Fruit fly (Drosophila melanogaster) whole organism, embryonic: ENCODE results near the gene Eig71Ea.

Experiments used
- Abd-B ChIP-seq: fragments of 200-800 bp; sonication (Bioruptor generic); optimal IDR thresholded peaks from 2 replicates; lab custom pipeline; 2018; ENCODE audit warnings: missing biosample characterization, mild to moderate bottlenecking, missing genetic modification characterization, moderate library complexity
- BEAF-32 ChIP-seq: fragments of 200-800 bp; sonication (Bioruptor generic); optimal IDR thresholded peaks from 3 replicates; lab custom pipeline; 2017; ENCODE audit warnings: missing biosample characterization, missing genetic modification characterization, mild to moderate bottlenecking, moderate library complexity, missing genetic modification reagents
- CG10267 ChIP-seq: fragments of 200-800 bp; sonication (Bioruptor generic); optimal IDR thresholded peaks from 2 replicates; lab custom pipeline; 2018; ENCODE audit warnings: missing biosample characterization, mild to moderate bottlenecking, missing genetic modification characterization, moderate library complexity
- CG14860 ChIP-seq: fragments of 200-800 bp; sonication (Bioruptor generic); IDR thresholded peaks from 3 replicates; pipeline ENCODE4 v1.3.6; 2022; ENCODE audit warnings: missing biosample characterization, missing genetic modification characterization; ENCODE audit not compliant: partially characterized antibody
- CG1603 ChIP-seq: fragments of 200-800 bp; sonication (Bioruptor generic); optimal IDR thresholded peaks from 2 replicates; lab custom pipeline; 2019; ENCODE audit warnings: missing biosample characterization, mild to moderate bottlenecking, missing genetic modification characterization, moderate library complexity
- CG16813 ChIP-seq: fragments of 200-800 bp; sonication (Bioruptor generic); IDR thresholded peaks from 3 replicates; pipeline ENCODE4 v1.3.6; 2022; ENCODE audit warnings: missing biosample characterization, missing genetic modification characterization; ENCODE audit not compliant: partially characterized antibody
- CG17829 ChIP-seq: fragments of 200-800 bp; optimal IDR thresholded peaks from 2 replicates; lab custom pipeline; 2019; ENCODE audit warnings: missing biosample characterization, mild to moderate bottlenecking, missing genetic modification characterization, moderate library complexity
- CG2202 ChIP-seq: fragments of 200-800 bp; sonication (Bioruptor generic); optimal IDR thresholded peaks from 2 replicates; lab custom pipeline; 2018; ENCODE audit warnings: missing biosample characterization, mild to moderate bottlenecking, missing genetic modification characterization
- CG2712 ChIP-seq: fragments of 200-800 bp; optimal IDR thresholded peaks from 3 replicates; lab custom pipeline; 2019; ENCODE audit warnings: missing biosample characterization, mild to moderate bottlenecking, missing genetic modification characterization, moderate library complexity
- CG32532 ChIP-seq: fragments of 200-800 bp; sonication (Bioruptor generic); IDR thresholded peaks from 2 replicates; pipeline ENCODE4 v1.3.6; 2022; ENCODE audit warnings: missing biosample characterization, missing genetic modification characterization
- CG34224 ChIP-seq: fragments of 200-800 bp; sonication (Bioruptor generic); IDR thresholded peaks from 3 replicates; pipeline ENCODE4 v1.3.6; 2022; ENCODE audit warnings: missing biosample characterization, missing genetic modification characterization; ENCODE audit not compliant: partially characterized antibody
- CG3838 ChIP-seq: fragments of 200-800 bp; sonication (Bioruptor generic); optimal IDR thresholded peaks from 3 replicates; lab custom pipeline; 2016; ENCODE audit warnings: missing biosample characterization, missing genetic modification characterization
- CG42726 ChIP-seq: fragments of 200-800 bp; sonication (Bioruptor generic); IDR thresholded peaks from 2 replicates; pipeline ENCODE4 v1.3.6; 2022; ENCODE audit warnings: missing biosample characterization, missing genetic modification characterization; ENCODE audit not compliant: partially characterized antibody
- CG4282 ChIP-seq: fragments of 200-800 bp; sonication (Bioruptor generic); optimal IDR thresholded peaks from 2 replicates; lab custom pipeline; 2016; ENCODE audit warnings: missing biosample characterization, missing genetic modification characterization
- CG4617 ChIP-seq: fragments of 200-800 bp; sonication (Bioruptor generic); optimal IDR thresholded peaks from 3 replicates; lab custom pipeline; 2016; ENCODE audit warnings: missing biosample characterization, missing genetic modification characterization, borderline replicate concordance
- CG7372 ChIP-seq: fragments of 200-800 bp; sonication (Bioruptor generic); IDR thresholded peaks from 2 replicates; pipeline ENCODE4 v1.3.6; 2022; ENCODE audit warnings: missing biosample characterization, missing genetic modification characterization
- CG7963 ChIP-seq: fragments of 200-800 bp; sonication (Bioruptor generic); IDR thresholded peaks from 3 replicates; pipeline ENCODE4 v1.3.6; 2022; ENCODE audit warnings: missing biosample characterization, missing genetic modification characterization; ENCODE audit not compliant: partially characterized antibody
- CG9727 ChIP-seq: fragments of 200-800 bp; sonication (Bioruptor generic); optimal IDR thresholded peaks from 3 replicates; lab custom pipeline; 2017; ENCODE audit warnings: missing biosample characterization, mild to moderate bottlenecking, missing genetic modification characterization
- CG9797 ChIP-seq: fragments of 200-800 bp; sonication (Bioruptor generic); optimal IDR thresholded peaks from 3 replicates; lab custom pipeline; 2018; ENCODE audit warnings: missing biosample characterization, mild to moderate bottlenecking, missing genetic modification characterization
- Dip2 ChIP-seq: fragments of 200-800 bp; sonication (Bioruptor generic); IDR thresholded peaks from 2 replicates; pipeline ENCODE4 v1.3.6; 2022; ENCODE audit warnings: missing biosample characterization, missing genetic modification characterization
- Doc3 ChIP-seq: fragments of 200-800 bp; sonication (Bioruptor generic); IDR thresholded peaks from 3 replicates; pipeline ENCODE4 v1.3.6; 2022; ENCODE audit warnings: missing biosample characterization, missing genetic modification characterization; ENCODE audit not compliant: partially characterized antibody
- E2f2 ChIP-seq: fragments of 200-800 bp; sonication (Bioruptor generic); IDR thresholded peaks from 2 replicates; pipeline ENCODE4 v1.3.6; 2022; ENCODE audit warnings: missing biosample characterization, missing genetic modification characterization
- Elba2 ChIP-seq: fragments of 200-800 bp; sonication (Bioruptor generic); optimal IDR thresholded peaks from 3 replicates; lab custom pipeline; 2016; ENCODE audit warnings: missing biosample characterization, missing genetic modification characterization
- Fer1 ChIP-seq: fragments of 200-800 bp; sonication (Bioruptor generic); optimal IDR thresholded peaks from 2 replicates; lab custom pipeline; 2017; ENCODE audit warnings: missing biosample characterization, mild to moderate bottlenecking, missing genetic modification characterization
- H15 ChIP-seq: fragments of 200-800 bp; sonication (Bioruptor generic); IDR thresholded peaks from 3 replicates; pipeline ENCODE4 v1.3.6; 2022; ENCODE audit warnings: missing biosample characterization, missing genetic modification characterization
- Hsf ChIP-seq: fragments of 200-800 bp; sonication (Bioruptor generic); optimal IDR thresholded peaks from 3 replicates; lab custom pipeline; 2016; ENCODE audit warnings: missing biosample characterization, missing genetic modification characterization
- MESR4 ChIP-seq: fragments of 200-800 bp; sonication (Bioruptor generic); optimal IDR thresholded peaks from 2 replicates; lab custom pipeline; 2018; ENCODE audit warnings: missing biosample characterization, mild to moderate bottlenecking, missing genetic modification characterization, moderate library complexity
- Opbp ChIP-seq: fragments of 200-800 bp; sonication (Bioruptor generic); IDR thresholded peaks from 3 replicates; pipeline ENCODE4 v1.3.6; 2022; ENCODE audit warnings: missing biosample characterization, missing genetic modification characterization; ENCODE audit not compliant: partially characterized antibody
- Ssrp ChIP-seq: fragments of 200-800 bp; sonication (Bioruptor generic); optimal IDR thresholded peaks from 2 replicates; lab custom pipeline; 2018; ENCODE audit warnings: missing biosample characterization, mild to moderate bottlenecking, missing genetic modification characterization, moderate library complexity
- ato ChIP-seq: fragments of 200-800 bp; sonication (Bioruptor generic); IDR thresholded peaks from 2 replicates; pipeline ENCODE4 v1.3.6; 2022; ENCODE audit warnings: missing biosample characterization, missing genetic modification characterization; ENCODE audit not compliant: partially characterized antibody
- chinmo ChIP-seq: fragments of 200-800 bp; sonication (Bioruptor generic); IDR thresholded peaks from 4 replicates; pipeline ENCODE4 v1.3.6; 2022; ENCODE audit warnings: missing biosample characterization, missing genetic modification characterization; ENCODE audit not compliant: partially characterized antibody
- dysf ChIP-seq: fragments of 200-800 bp; sonication (Bioruptor generic); IDR thresholded peaks from 3 replicates; pipeline ENCODE4 v1.3.6; 2022; ENCODE audit warnings: missing biosample characterization, missing genetic modification characterization
- exex ChIP-seq: fragments of 200-800 bp; sonication (Bioruptor generic); optimal IDR thresholded peaks from 4 replicates; lab custom pipeline; 2018; ENCODE audit warnings: missing biosample characterization, mild to moderate bottlenecking, missing genetic modification characterization, moderate library complexity
- hbn ChIP-seq: fragments of 200-800 bp; sonication (Bioruptor generic); IDR thresholded peaks from 2 replicates; pipeline ENCODE4 v1.3.6; 2022; ENCODE audit warnings: missing biosample characterization, missing genetic modification characterization; ENCODE audit not compliant: partially characterized antibody
- kni ChIP-seq: fragments of 200-800 bp; sonication (Bioruptor generic); optimal IDR thresholded peaks from 3 replicates; lab custom pipeline; 2017; ENCODE audit warnings: mild to moderate bottlenecking, missing biosample characterization, missing genetic modification reagents, missing genetic modification characterization
- knrl ChIP-seq: fragments of 200-800 bp; sonication (Bioruptor generic); IDR thresholded peaks from 3 replicates; pipeline ENCODE4 v1.3.6; 2022; ENCODE audit warnings: missing biosample characterization, missing genetic modification characterization; ENCODE audit not compliant: partially characterized antibody
- mld ChIP-seq: fragments of 200-800 bp; sonication (Bioruptor generic); IDR thresholded peaks from 3 replicates; pipeline ENCODE4 v1.3.6; 2022; ENCODE audit warnings: missing biosample characterization, missing genetic modification characterization; ENCODE audit not compliant: partially characterized antibody
- onecut ChIP-seq: fragments of 200-800 bp; sonication (Bioruptor generic); IDR thresholded peaks from 2 replicates; pipeline ENCODE4 v1.3.6; 2022; ENCODE audit warnings: missing biosample characterization, missing genetic modification characterization
- phol ChIP-seq: fragments of 200-800 bp; sonication (Bioruptor generic); optimal IDR thresholded peaks from 3 replicates; lab custom pipeline; 2018; ENCODE audit warnings: missing biosample characterization, mild to moderate bottlenecking, missing genetic modification characterization, moderate library complexity
- pzg ChIP-seq: fragments of 200-800 bp; sonication (Bioruptor generic); optimal IDR thresholded peaks from 3 replicates; lab custom pipeline; 2018; ENCODE audit warnings: missing biosample characterization, mild to moderate bottlenecking, missing genetic modification characterization, moderate library complexity
- schlank ChIP-seq: fragments of 200-800 bp; sonication (Bioruptor generic); optimal IDR thresholded peaks from 2 replicates; lab custom pipeline; 2018; ENCODE audit warnings: missing biosample characterization, mild to moderate bottlenecking, missing genetic modification characterization
- sens ChIP-seq: fragments of 200-800 bp; sonication (Bioruptor generic); peaks from one replicate; lab custom pipeline; 2016; ENCODE audit warnings: missing biosample characterization, missing genetic modification characterization
- sna ChIP-seq: fragments of 200-800 bp; sonication (Bioruptor generic); IDR thresholded peaks from 2 replicates; pipeline ENCODE4 v1.3.6; 2022; ENCODE audit warnings: missing biosample characterization, missing genetic modification characterization; ENCODE audit not compliant: partially characterized antibody
- tna ChIP-seq: fragments of 200-800 bp; sonication (Bioruptor generic); IDR thresholded peaks from 2 replicates; pipeline ENCODE4 v1.3.6; 2022; ENCODE audit warnings: missing biosample characterization, missing genetic modification characterization; ENCODE audit not compliant: partially characterized antibody
- trem ChIP-seq: fragments of 200-800 bp; optimal IDR thresholded peaks from 3 replicates; lab custom pipeline; 2019; ENCODE audit warnings: missing biosample characterization, mild to moderate bottlenecking, missing genetic modification characterization, moderate library complexity
- vvl ChIP-seq: fragments of 200-800 bp; sonication (Bioruptor generic); IDR thresholded peaks from 2 replicates; pipeline ENCODE4 v1.3.6; 2022; ENCODE audit warnings: missing biosample characterization, missing genetic modification characterization
- wdn ChIP-seq: fragments of 200-800 bp; sonication (Bioruptor generic); IDR thresholded peaks from 2 replicates; pipeline ENCODE4 v1.3.6; 2022; ENCODE audit warnings: missing biosample characterization, missing genetic modification characterization
- zen ChIP-seq: fragments of 200-800 bp; sonication (Bioruptor generic); optimal IDR thresholded peaks from 3 replicates; lab custom pipeline; 2018; ENCODE audit warnings: missing biosample characterization, mild to moderate bottlenecking, missing genetic modification characterization, moderate library complexity
- zf30C ChIP-seq: fragments of 200-800 bp; sonication (Bioruptor generic); optimal IDR thresholded peaks from 3 replicates; lab custom pipeline; 2018; ENCODE audit warnings: missing biosample characterization, mild to moderate bottlenecking, missing genetic modification characterization

Gene Eig71Ea

DNA sequence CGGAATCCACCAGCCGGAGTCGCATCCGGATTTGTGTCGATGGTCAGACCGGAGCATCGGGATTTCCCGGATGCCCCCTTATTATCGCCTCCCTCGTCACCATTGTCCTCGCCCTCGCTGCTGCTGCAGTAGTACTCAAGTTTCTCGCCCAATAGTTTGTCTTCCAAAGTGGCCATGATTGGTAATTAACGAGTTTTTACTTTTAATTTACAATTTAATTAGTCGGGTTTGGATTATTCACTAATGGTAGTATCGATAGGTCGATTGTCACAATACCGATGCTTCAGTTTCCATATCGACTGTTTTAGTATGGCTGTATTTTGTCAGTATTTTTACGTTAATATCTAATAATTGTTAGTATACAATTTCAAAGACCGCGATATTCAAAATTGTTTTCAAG lies 39.4 kb downstream of the Eig71Ea start, which contains the start of gene CG7650 (continued):
- peak; percentile 83 for TF ChIP-seq CG14860 (GFP tag; lab: Robert Waterston, UW)
- peak; percentile 16 for TF ChIP-seq Fer1 (GFP tag; lab: Kevin White, UChicago)
- no peak for TF ChIP-seq kni
- TF ChIP-seq zf30C (GFP tag; lab: Kevin White, UChicago): no peak
- TF ChIP-seq CG7372 (GFP tag; lab: Robert Waterston, UW): no peak
- TF ChIP-seq CG32532: no peak
- no peak for TF ChIP-seq CG2202 (tag; lab: Kevin White, UChicago)
- peak; percentile 74; the same call in 2 of the 3 replicates for TF ChIP-seq mld (GFP tag; lab: Robert Waterston, UW)
- TF ChIP-seq BEAF-32: peak; percentile 87
- TF ChIP-seq ato (GFP tag; lab: Robert Waterston, UW): peak; percentile 80
- TF ChIP-seq Elba2 (GFP tag; lab: Kevin White, UChicago): no peak
- peak; percentile 87 for TF ChIP-seq MESR4 (GFP tag; lab: Kevin White, UChicago)
- TF ChIP-seq dysf: no peak
- no peak for TF ChIP-seq wdn (GFP tag; lab: Robert Waterston, UW)
- peak; percentile 97 for TF ChIP-seq hbn (GFP tag; lab: Robert Waterston, UW)
- no peak for TF ChIP-seq schlank
- TF ChIP-seq chinmo: peak; percentile 87; the same call in 2 of the 4 replicates
- TF ChIP-seq sna: peak; percentile 81
- peak; percentile 94 for TF ChIP-seq CG34224 (GFP tag; lab: Robert Waterston, UW)
- peak; percentile 68 for TF ChIP-seq exex (tag; lab: Kevin White, UChicago)
- peak; percentile 95 for TF ChIP-seq E2f2
- no peak for TF ChIP-seq Ssrp
- peak; percentile 90 for TF ChIP-seq Doc3 (GFP tag; lab: Robert Waterston, UW)
- no peak for TF ChIP-seq CG9727 (GFP tag; lab: Kevin White, UChicago)
- peak; percentile 39 for TF ChIP-seq CG1603 (tag; lab: Kevin White, UChicago)
- peak; percentile 74; the same call in 1 of the 2 replicates for TF ChIP-seq CG42726 (GFP tag; lab: Robert Waterston, UW)
- no peak for TF ChIP-seq CG4282 (GFP tag; lab: Kevin White, UChicago)
- peak; percentile 79 for TF ChIP-seq CG7963
- TF ChIP-seq trem (tag; lab: Kevin White, UChicago): peak; percentile 54
- TF ChIP-seq CG16813: peak; percentile 77
- peak; percentile 91 for TF ChIP-seq CG4617 (GFP tag; lab: Kevin White, UChicago)
- peak; percentile 81 for TF ChIP-seq pzg (GFP tag; lab: Kevin White, UChicago)
- no peak for TF ChIP-seq CG3838 (GFP tag; lab: Kevin White, UChicago)
- TF ChIP-seq zen: peak; percentile 77
- peak; percentile 86 for TF ChIP-seq knrl
- TF ChIP-seq H15: no peak
- peak; percentile 29; the same call in 1 of the 2 replicates for TF ChIP-seq vvl
- no peak for TF ChIP-seq Hsf (GFP tag; lab: Kevin White, UChicago)
- TF ChIP-seq Dip2 (GFP tag; lab: Robert Waterston, UW): no peak
- TF ChIP-seq CG2712 (tag; lab: Kevin White, UChicago): peak; percentile 22
- peak; percentile 69 for TF ChIP-seq tna (GFP tag; lab: Robert Waterston, UW)
- peak; percentile 66 for TF ChIP-seq sens (GFP tag; lab: Kevin White, UChicago)
- no peak for TF ChIP-seq Abd-B (GFP tag; lab: Kevin White, UChicago)
- peak; percentile 83 for TF ChIP-seq CG9797 (GFP tag; lab: Kevin White, UChicago)
- peak; percentile 34 for TF ChIP-seq CG17829 (tag; lab: Kevin White, UChicago)
- TF ChIP-seq CG10267 (tag; lab: Kevin White, UChicago): peak; percentile 74
- TF ChIP-seq phol (tag; lab: Kevin White, UChicago): peak; percentile 9
- TF ChIP-seq onecut: no peak
- peak; percentile 88 for TF ChIP-seq Opbp (GFP tag; lab: Robert Waterston, UW)
